Fruit fly (Drosophila melanogaster): ENCODE results near the gene COX4.

Gene COX4

DNA sequence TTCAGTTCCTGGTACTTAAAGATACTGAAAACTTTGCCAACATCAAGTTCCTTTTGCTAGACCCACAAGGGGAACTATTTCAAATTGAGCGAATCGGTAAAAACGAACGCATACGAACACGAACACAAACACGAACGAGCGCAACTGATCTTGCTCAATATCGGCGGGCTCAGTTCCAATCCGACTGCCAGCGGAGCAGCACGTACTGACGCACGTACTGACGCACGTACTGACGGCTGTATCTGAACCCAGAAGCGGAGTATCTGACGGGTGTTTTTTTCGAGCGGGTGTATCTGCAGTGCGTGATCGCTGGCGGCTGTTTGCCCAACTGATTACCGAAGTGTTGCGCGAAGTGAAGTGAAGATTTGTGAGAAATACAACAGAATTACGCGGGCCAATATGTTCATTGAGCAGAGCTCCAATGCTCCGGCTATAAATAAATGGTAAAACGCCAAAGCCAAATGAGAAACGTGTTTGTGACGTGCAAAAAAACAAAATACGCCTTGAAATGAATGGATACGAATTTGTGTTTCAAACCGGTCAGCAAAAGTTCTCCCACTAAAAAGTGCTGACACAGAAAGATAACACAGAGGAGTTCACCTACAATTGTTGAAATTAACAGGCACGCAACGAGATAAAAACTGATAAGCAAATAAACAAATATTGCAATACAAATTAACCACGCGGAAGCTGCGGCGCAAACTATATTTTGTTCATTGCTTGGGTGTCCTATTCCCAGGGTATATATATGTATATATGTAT, 23.2 kb upstream of the COX4 start (continued):
- peak; percentile 29; the same call in 1 of the 2 replicates for TF ChIP-seq E2f1 (GFP tag; IDR thresholded peaks at IDR 0.05)
- 0 out of 3 replicates have a peak, but pooled peaks have one; percentile 45 for TF ChIP-seq gce (GFP tag; IDR thresholded peaks at IDR 0.05)
- TF ChIP-seq Adf1 (GFP tag; IDR thresholded peaks at IDR 0.05): peak; percentile 58; the same call in 1 of the 2 replicates
- peak; percentile 42 for TF ChIP-seq oc (tag; optimal IDR thresholded peaks at IDR 0.05)
- 0 out of 2 replicates have a peak, but pooled peaks have one; percentile 14 for TF ChIP-seq cas (GFP tag; IDR thresholded peaks at IDR 0.05)
- TF ChIP-seq Meics (GFP tag; optimal IDR thresholded peaks at IDR 0.05): peak; percentile 14
- 0 out of 2 replicates have a peak, but pooled peaks have one; percentile 10 for TF ChIP-seq GATAe (GFP tag; conservative IDR thresholded peaks at IDR 0.05)
- TF ChIP-seq CG34422 (GFP tag; IDR thresholded peaks at IDR 0.05): peak; percentile 70; the same call in 2 of the 3 replicates
- TF ChIP-seq CG11093 (GFP tag; IDR thresholded peaks at IDR 0.05): no peak
- peak; percentile 63; the same call in 1 of the 2 replicates for TF ChIP-seq CG13287 (GFP tag; IDR thresholded peaks at IDR 0.05; ENCODE audit: partially characterized antibody)
- peak; percentile 60 for TF ChIP-seq Hmr (GFP tag; optimal IDR thresholded peaks at IDR 0.05)
- TF ChIP-seq HLH4C (GFP tag; IDR thresholded peaks at IDR 0.05; ENCODE audit: partially characterized antibody): peak; percentile 44; the same call in 1 of the 3 replicates
- TF ChIP-seq gcm (GFP tag; optimal IDR thresholded peaks at IDR 0.05): peak; percentile 62
- no peak for TF ChIP-seq wdn (GFP tag; IDR thresholded peaks at IDR 0.05)
- no peak for TF ChIP-seq psq (GFP tag; optimal IDR thresholded peaks at IDR 0.05)
- TF ChIP-seq dmrt99B (tag; optimal IDR thresholded peaks at IDR 0.05): no peak
- TF ChIP-seq Hey (tag; optimal IDR thresholded peaks at IDR 0.05): peak; percentile 45
- peak; percentile 10 for TF ChIP-seq CG18619 (GFP tag; optimal IDR thresholded peaks at IDR 0.05)
- peak; percentile 70 for TF ChIP-seq HmgZ (tag; optimal IDR thresholded peaks at IDR 0.05)
- peak; percentile 6 for TF ChIP-seq Mes4 (GFP tag; optimal IDR thresholded peaks at IDR 0.05)
- peak; percentile 14 for TF ChIP-seq trem (tag; optimal IDR thresholded peaks at IDR 0.05)
- 0 out of 3 replicates have a peak, but pooled peaks have one; percentile 29 for TF ChIP-seq CG16813 (GFP tag; IDR thresholded peaks at IDR 0.05; ENCODE audit: partially characterized antibody)
- no peak for TF ChIP-seq Hsf (GFP tag; optimal IDR thresholded peaks at IDR 0.05)
- TF ChIP-seq pfk (GFP tag; optimal IDR thresholded peaks at IDR 0.05): no peak
- peak; percentile 69 for TF ChIP-seq grn (GFP tag; optimal IDR thresholded peaks at IDR 0.05)
- 0 out of 2 replicates have a peak, but pooled peaks have one; percentile 11 for TF ChIP-seq CG5953 (GFP tag; IDR thresholded peaks at IDR 0.05)
- TF ChIP-seq CG7987 (GFP tag; optimal IDR thresholded peaks at IDR 0.05): peak; percentile 84
- peak; percentile 44 for TF ChIP-seq cwo (GFP tag; optimal IDR thresholded peaks at IDR 0.05)
- peak; percentile 35 for TF ChIP-seq NfI (GFP tag; optimal IDR thresholded peaks at IDR 0.05)
- TF ChIP-seq Rfx (GFP tag; IDR thresholded peaks at IDR 0.05): peak; percentile 55
- TF ChIP-seq CG17568 (GFP tag; optimal IDR thresholded peaks at IDR 0.05): peak; percentile 3
- peak; percentile 6 for TF ChIP-seq CG6813 (GFP tag; optimal IDR thresholded peaks at IDR 0.05)
- peak; percentile 40 for TF ChIP-seq grau (tag; optimal IDR thresholded peaks at IDR 0.05)
- no peak for TF ChIP-seq prd (optimal IDR thresholded peaks at IDR 0.05)
- no peak for TF ChIP-seq prd (GFP tag; IDR thresholded peaks at IDR 0.05)
- TF ChIP-seq gsb (GFP tag; IDR thresholded peaks at IDR 0.05): no peak
- peak; percentile 11 for TF ChIP-seq Nf-YB (GFP tag; optimal IDR thresholded peaks at IDR 0.05)
- peak; percentile 20 for TF ChIP-seq Xbp1 (GFP tag; optimal IDR thresholded peaks at IDR 0.05)
- peak; percentile 1 to 20 for TF ChIP-seq bsh (GFP tag; optimal IDR thresholded peaks at IDR 0.05)
- TF ChIP-seq Mad (GFP tag; optimal IDR thresholded peaks at IDR 0.05): peak; percentile 26
- peak; percentile 33 for TF ChIP-seq mirr (GFP tag; optimal IDR thresholded peaks at IDR 0.05)
- peak; percentile 16 for TF ChIP-seq scrt (GFP tag; optimal IDR thresholded peaks at IDR 0.05)
- TF ChIP-seq nom (GFP tag; optimal IDR thresholded peaks at IDR 0.05): peak; percentile 70
- no peak for TF ChIP-seq CG16815 (GFP tag; optimal IDR thresholded peaks at IDR 0.05)
- TF ChIP-seq CG17829 (tag; optimal IDR thresholded peaks at IDR 0.05): peak; percentile 45
- TF ChIP-seq Scr (GFP tag; IDR thresholded peaks at IDR 0.05; ENCODE audit: partially characterized antibody): peak; percentile 40; the same call in 1 of the 2 replicates
- peak; percentile 15 for TF ChIP-seq pb (GFP tag; optimal IDR thresholded peaks at IDR 0.05)
